Fruit fly (Drosophila melanogaster): ENCODE measurements around the gene CG15771.

The CG15771 gene

dm6 chrX:5718476-5719012 is 36.8 kb upstream of the CG15771 start (continued):
- TF ChIP-seq ftz-f1 (GFP tag; optimal IDR thresholded peaks at IDR 0.05), result no peak
- TF ChIP-seq cato (GFP tag; optimal IDR thresholded peaks at IDR 0.05; ENCODE audit: borderline replicate concordance), result no peak
- TF ChIP-seq PHDP (tag; optimal IDR thresholded peaks at IDR 0.05), result peak; percentile 69
- TF ChIP-seq exex (tag; optimal IDR thresholded peaks at IDR 0.05), result peak; percentile 94
- TF ChIP-seq Ets65A (GFP tag), result no peak
- TF ChIP-seq Vsx1 (GFP tag; optimal IDR thresholded peaks at IDR 0.05), result no peak
- TF ChIP-seq HLH3B (GFP tag; IDR thresholded peaks at IDR 0.05), result peak; percentile 50; the same call in 1 of the 2 replicates
- TF ChIP-seq HmgD (GFP tag; optimal IDR thresholded peaks at IDR 0.05), result no peak
- peak; percentile 8 for TF ChIP-seq CrebB (tag; optimal IDR thresholded peaks at IDR 0.05)
- TF ChIP-seq tna (GFP tag; IDR thresholded peaks at IDR 0.05; ENCODE audit: partially characterized antibody), result no peak
- peak; percentile 41; the same call in 1 of the 2 replicates for TF ChIP-seq E2f1 (GFP tag; IDR thresholded peaks at IDR 0.05)
- TF ChIP-seq hth (optimal IDR thresholded peaks at IDR 0.05), result no peak
- TF ChIP-seq CG4282 (GFP tag; optimal IDR thresholded peaks at IDR 0.05), result no peak
- TF ChIP-seq CG2202 (tag; optimal IDR thresholded peaks at IDR 0.05), result no peak
- TF ChIP-seq btn (GFP tag; optimal IDR thresholded peaks at IDR 0.05), result no peak
- TF ChIP-seq sug (tag; optimal IDR thresholded peaks at IDR 0.05), result peak; percentile 92
- no peak for TF ChIP-seq luna (GFP tag; optimal IDR thresholded peaks at IDR 0.05)
- TF ChIP-seq CG6689 (GFP tag; IDR thresholded peaks at IDR 0.05), result peak; percentile 65
- peak; percentile 1 for TF ChIP-seq Max (GFP tag; optimal IDR thresholded peaks at IDR 0.05)
- TF ChIP-seq yki (optimal IDR thresholded peaks at IDR 0.05), result no peak
- no peak for TF ChIP-seq Tbp (GFP tag; optimal IDR thresholded peaks at IDR 0.05)
- peak; percentile 49; the same call in 1 of the 2 replicates for TF ChIP-seq bowl (GFP tag; IDR thresholded peaks at IDR 0.05)
- TF ChIP-seq ranshi (GFP tag; IDR thresholded peaks at IDR 0.05), result peak; percentile 71; the same call in 1 of the 2 replicates
- TF ChIP-seq CG16815 (GFP tag; optimal IDR thresholded peaks at IDR 0.05), result peak; percentile 37
- peak; percentile 58; the same call in 1 of the 2 replicates for TF ChIP-seq ttk (GFP tag; IDR thresholded peaks at IDR 0.05)
- TF ChIP-seq psq (GFP tag; optimal IDR thresholded peaks at IDR 0.05), result no peak
- TF ChIP-seq Awh (GFP tag; IDR thresholded peaks at IDR 0.05), result no peak
- TF ChIP-seq dimm (GFP tag; IDR thresholded peaks at IDR 0.05), result no peak
- no peak for TF ChIP-seq Dad (GFP tag; optimal IDR thresholded peaks at IDR 0.05)
- peak; percentile 59 for TF ChIP-seq Oli (tag; optimal IDR thresholded peaks at IDR 0.05)
- TF ChIP-seq CG10431 (GFP tag; optimal IDR thresholded peaks at IDR 0.05), result no peak
- TF ChIP-seq CG12744 (GFP tag; optimal IDR thresholded peaks at IDR 0.05), result no peak
- TF ChIP-seq CG6654 (GFP tag; optimal IDR thresholded peaks at IDR 0.05), result no peak
- peak in 1 of 2 experiments; percentile 5 for TF ChIP-seq Pdp1 (GFP tag; optimal IDR thresholded peaks at IDR 0.05)
- no peak for TF ChIP-seq ac (GFP tag; optimal IDR thresholded peaks at IDR 0.05)
- peak in 1 of 2 experiments; percentile 53 for TF ChIP-seq Hr51 (GFP tag; optimal IDR thresholded peaks at IDR 0.05)
- peak; percentile 15 for TF ChIP-seq az2 (GFP tag; optimal IDR thresholded peaks at IDR 0.05)
- 0 out of 2 replicates have a peak, but pooled peaks have one; percentile 10 for TF ChIP-seq toy (GFP tag; IDR thresholded peaks at IDR 0.05)
- peak; percentile 64 for TF ChIP-seq CG31224 (GFP tag; IDR thresholded peaks at IDR 0.05)
- no peak for TF ChIP-seq Mes4 (GFP tag; optimal IDR thresholded peaks at IDR 0.05)
- no peak for TF ChIP-seq unc-4 (GFP tag; IDR thresholded peaks at IDR 0.05; ENCODE audit: partially characterized antibody)
- peak; percentile 11 for TF ChIP-seq odd (GFP tag; optimal IDR thresholded peaks at IDR 0.05)
- TF ChIP-seq trem (tag; optimal IDR thresholded peaks at IDR 0.05), result no peak
- TF ChIP-seq CG32532 (GFP tag; IDR thresholded peaks at IDR 0.05), result peak; percentile 90
- TF ChIP-seq CG10959 (GFP tag; IDR thresholded peaks at IDR 0.05), result 0 out of 2 replicates have a peak, but pooled peaks have one; percentile 21
- TF ChIP-seq CG12104 (GFP tag; optimal IDR thresholded peaks at IDR 0.05), result peak; percentile 23
- TF ChIP-seq Hr3 (GFP tag; optimal IDR thresholded peaks at IDR 0.05), result peak; percentile 9
- no peak for TF ChIP-seq emc (GFP tag; optimal IDR thresholded peaks at IDR 0.05)
- TF ChIP-seq jing (GFP tag; optimal IDR thresholded peaks at IDR 0.05), result no peak
- TF ChIP-seq Atf-2 (GFP tag; optimal IDR thresholded peaks at IDR 0.05), result no peak
- peak; percentile 59 for TF ChIP-seq CG9727 (GFP tag; optimal IDR thresholded peaks at IDR 0.05)
- peak; percentile 60 for TF ChIP-seq CG12391 (tag; optimal IDR thresholded peaks at IDR 0.05)

Measured in whole organism, embryonic.